Fruit fly (Drosophila melanogaster): Measurements from ENCODE around the gene CG43133.

DNA sequence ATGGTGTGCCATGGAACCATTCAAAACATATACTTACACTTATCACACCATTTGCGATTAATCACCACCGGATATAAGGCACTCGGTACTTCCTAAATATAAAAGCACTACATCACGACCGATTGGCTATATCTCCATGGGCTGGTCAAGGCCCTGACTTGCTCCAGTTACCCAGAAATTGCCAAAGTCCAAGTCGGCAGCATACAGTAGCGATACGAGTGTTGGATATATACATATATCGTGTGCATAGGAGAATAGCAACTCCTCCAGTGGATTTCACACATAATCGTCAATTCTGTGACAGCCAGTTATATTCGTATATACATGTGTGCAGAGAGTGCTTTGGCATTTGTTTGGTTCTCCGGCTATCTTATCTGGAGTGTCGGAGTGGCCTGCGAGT is 35.8 kb downstream of the CG43133 start:
- TF ChIP-seq pan (optimal IDR thresholded peaks at IDR 0.05) (no peak), EcR (GFP tag; optimal IDR thresholded peaks at IDR 0.05) (no peak)

All from whole organism.